Worm (Caenorhabditis elegans) whole organism, mixed stage, embryonic: Measurements from ENCODE around the gene srg-29.

Source experiments
- elt-1 ChIP-seq: sonication (generic microtip); optimal IDR thresholded peaks from 2 replicates; lab custom pipeline; 2017; ENCODE audit warnings: missing genetic modification characterization, mild to moderate bottlenecking, missing compliant biosample characterization, antibody characterized with exemption, moderate library complexity, borderline replicate concordance; ENCODE audit not compliant: insufficient read depth
- lsy-2 ChIP-seq: fragments of 150-350 bp; optimal IDR thresholded peaks from 2 replicates; lab custom pipeline; 2014; ENCODE audit warnings: missing biosample characterization, missing genetic modification characterization
- mab-5 ChIP-seq: fragments of 150-350 bp; optimal IDR thresholded peaks from 2 replicates; lab custom pipeline; 2014; ENCODE audit warnings: missing biosample characterization, missing genetic modification characterization
- nhr-12 ChIP-seq: fragments of 150-350 bp; optimal IDR thresholded peaks from 2 replicates; lab custom pipeline; 2014; ENCODE audit warnings: missing biosample characterization, missing genetic modification characterization
- nhr-237 ChIP-seq: fragments of 150-350 bp; optimal IDR thresholded peaks from 2 replicates; lab custom pipeline; 2014; ENCODE audit warnings: missing biosample characterization, missing genetic modification characterization
- pha-4 ChIP-seq: fragments of 150-350 bp; optimal IDR thresholded peaks from 2 replicates; lab custom pipeline; 2018; ENCODE audit warnings: missing biosample characterization, missing genetic modification reagents, missing genetic modification characterization
- snpc-4 ChIP-seq: fragments of 150-350 bp; optimal IDR thresholded peaks from 2 replicates; lab custom pipeline; 2014; ENCODE audit warnings: missing biosample characterization, missing genetic modification characterization
- ztf-11 ChIP-seq: fragments of 150-350 bp; optimal IDR thresholded peaks from 2 replicates; lab custom pipeline; 2014; ENCODE audit warnings: missing biosample characterization, missing genetic modification characterization

ce11 chrV:5311635-5312034, 25.3 kb upstream of the srg-29 start, which contains the start of gene C10G8.4:
- no peak for TF ChIP-seq lsy-2
- TF ChIP-seq ztf-11 (tag; lab: Kevin White, UChicago), result no peak
- TF ChIP-seq pha-4 (tag; lab: Kevin White, UChicago), result no peak
- no peak for TF ChIP-seq elt-1 (tag; lab: Kevin White, UChicago)
- no peak for TF ChIP-seq nhr-12 (tag; lab: Kevin White, UChicago)
- TF ChIP-seq nhr-237, result no peak
- TF ChIP-seq snpc-4 (tag; lab: Kevin White, UChicago), result no peak
- no peak for TF ChIP-seq mab-5 (tag; lab: Kevin White, UChicago)
